Worm (Caenorhabditis elegans) whole organism, young adult: ENCODE results near the gene R144.13.
A peak's percentile ranks its signal among the peaks of the same experiment; 100 is the strongest.

Experiments
- B0019.2 ChIP-seq: fragments of 200-800 bp; sonication (Bioruptor generic); conservative IDR thresholded peaks from 2 replicates; pipeline ENCODE4 v1.3.6; 2022; ENCODE audit warnings: missing genetic modification reagents, missing genetic modification characterization, missing compliant biosample characterization
- B0336.3 ChIP-seq: fragments of 200-800 bp; sonication (Bioruptor generic); IDR thresholded peaks from 2 replicates; pipeline ENCODE4 v1.3.6; 2022; ENCODE audit warnings: missing genetic modification characterization, missing compliant biosample characterization
- F10E7.11 ChIP-seq: sonication (generic microtip); optimal IDR thresholded peaks from 2 replicates; lab custom pipeline; 2017; ENCODE audit warnings: mild to moderate bottlenecking, missing genetic modification characterization, moderate library complexity, missing compliant biosample characterization
- F22D6.2 ChIP-seq: sonication (generic microtip); optimal IDR thresholded peaks from 2 replicates; lab custom pipeline; 2016; ENCODE audit warnings: mild to moderate bottlenecking, missing genetic modification characterization, missing compliant biosample characterization
- F23B12.7 ChIP-seq: sonication (generic microtip); optimal IDR thresholded peaks from 2 replicates; lab custom pipeline; 2017; ENCODE audit warnings: missing genetic modification characterization, mild to moderate bottlenecking, missing compliant biosample characterization, antibody characterized with exemption, moderate library complexity; ENCODE audit not compliant: insufficient read depth
- F33H1.4 ChIP-seq: fragments of 200-800 bp; sonication (Bioruptor generic); IDR thresholded peaks from 2 replicates; pipeline ENCODE4 v1.3.6; 2022; ENCODE audit warnings: missing genetic modification reagents, missing genetic modification characterization, missing compliant biosample characterization
- F37B4.10 ChIP-seq: fragments of 200-800 bp; sonication (Bioruptor generic); IDR thresholded peaks from 2 replicates; pipeline ENCODE4 v1.3.6; 2022; ENCODE audit warnings: missing genetic modification characterization, missing compliant biosample characterization
- F49E8.2 ChIP-seq: sonication (generic microtip); optimal IDR thresholded peaks from 3 replicates; lab custom pipeline; 2017; ENCODE audit warnings: missing genetic modification characterization, mild to moderate bottlenecking, missing compliant biosample characterization, antibody characterized with exemption, moderate library complexity; ENCODE audit not compliant: insufficient read depth
- F55B11.4 ChIP-seq: sonication (generic microtip); optimal IDR thresholded peaks from 2 replicates; lab custom pipeline; 2016; ENCODE audit warnings: missing compliant biosample characterization, missing genetic modification characterization, borderline replicate concordance; ENCODE audit not compliant: insufficient read depth
- F57A8.1 ChIP-seq: fragments of 200-800 bp; sonication (Bioruptor generic); optimal IDR thresholded peaks from 2 replicates; lab custom pipeline; 2018; ENCODE audit warnings: mild to moderate bottlenecking, missing genetic modification characterization, moderate library complexity, missing compliant biosample characterization
- K11D2.4 ChIP-seq: fragments of 200-800 bp; sonication (Bioruptor generic); IDR thresholded peaks from 2 replicates; pipeline ENCODE4 v1.3.6; 2022; ENCODE audit warnings: missing genetic modification reagents, missing genetic modification characterization, missing compliant biosample characterization
- T07F8.4 ChIP-seq: sonication (generic microtip); optimal IDR thresholded peaks from 2 replicates; lab custom pipeline; 2016; ENCODE audit warnings: mild to moderate bottlenecking, missing genetic modification characterization, moderate library complexity, missing compliant biosample characterization
- Y67H2A.10 ChIP-seq: fragments of 200-800 bp; sonication (Bioruptor generic); conservative IDR thresholded peaks from 2 replicates; pipeline ENCODE4 v1.3.6; 2022; ENCODE audit warnings: missing genetic modification reagents, missing genetic modification characterization, missing compliant biosample characterization
- ZK185.1 ChIP-seq: sonication (generic microtip); optimal IDR thresholded peaks from 2 replicates; lab custom pipeline; 2016; ENCODE audit warnings: mild to moderate bottlenecking, missing genetic modification characterization, missing compliant biosample characterization; ENCODE audit not compliant: poor library complexity, severe bottlenecking
- atf-7 ChIP-seq: sonication (generic microtip); optimal IDR thresholded peaks from 2 replicates; lab custom pipeline; 2017; ENCODE audit warnings: mild to moderate bottlenecking, missing genetic modification characterization, missing compliant biosample characterization
- athp-1 ChIP-seq: sonication (generic microtip); optimal IDR thresholded peaks from 2 replicates; lab custom pipeline; 2017; ENCODE audit warnings: mild to moderate bottlenecking, missing genetic modification characterization, missing compliant biosample characterization
- bed-2 ChIP-seq: fragments of 200-800 bp; sonication (Bioruptor generic); IDR thresholded peaks from 2 replicates; pipeline ENCODE4 v1.3.6; 2022; ENCODE audit warnings: missing genetic modification reagents, missing genetic modification characterization, missing compliant biosample characterization
- cebp-2 ChIP-seq: fragments of 200-800 bp; sonication (Bioruptor generic); IDR thresholded peaks from 2 replicates; pipeline ENCODE4 v1.3.6; 2022; ENCODE audit warnings: missing genetic modification characterization, missing compliant biosample characterization
- ceh-100 ChIP-seq: fragments of 200-800 bp; sonication (Bioruptor generic); IDR thresholded peaks from 2 replicates; pipeline ENCODE4 v1.3.6; 2022; ENCODE audit warnings: missing genetic modification reagents, missing genetic modification characterization, missing compliant biosample characterization
- ceh-58 ChIP-seq: fragments of 200-800 bp; sonication (Bioruptor generic); IDR thresholded peaks from 2 replicates; pipeline ENCODE4 v1.3.6; 2022; ENCODE audit warnings: missing genetic modification characterization, missing compliant biosample characterization
- ceh-91 ChIP-seq: fragments of 200-800 bp; sonication (Bioruptor generic); IDR thresholded peaks from 2 replicates; pipeline ENCODE4 v1.3.6; 2022; ENCODE audit warnings: missing genetic modification reagents, missing genetic modification characterization, missing compliant biosample characterization
- egl-18 ChIP-seq: fragments of 200-800 bp; sonication (Bioruptor generic); IDR thresholded peaks from 2 replicates; pipeline ENCODE4 v1.3.6; 2022; ENCODE audit warnings: missing genetic modification reagents, missing genetic modification characterization, missing compliant biosample characterization
- egl-44 ChIP-seq: fragments of 200-800 bp; sonication (Bioruptor generic); IDR thresholded peaks from 2 replicates; pipeline ENCODE4 v1.3.6; 2022; ENCODE audit warnings: missing genetic modification reagents, missing genetic modification characterization, missing compliant biosample characterization
- fkh-3 ChIP-seq: sonication (generic microtip); optimal IDR thresholded peaks from 2 replicates; lab custom pipeline; 2016; ENCODE audit warnings: mild to moderate bottlenecking, missing genetic modification characterization, missing compliant biosample characterization
- hmg-1.2 ChIP-seq: fragments of 200-800 bp; sonication (Bioruptor generic); IDR thresholded peaks from 2 replicates; pipeline ENCODE4 v1.3.6; 2022; ENCODE audit warnings: missing genetic modification reagents, missing genetic modification characterization, missing compliant biosample characterization
- lin-26 ChIP-seq: fragments of 200-800 bp; sonication (Bioruptor generic); IDR thresholded peaks from 2 replicates; pipeline ENCODE4 v1.3.6; 2022; ENCODE audit warnings: missing genetic modification reagents, missing genetic modification characterization, missing compliant biosample characterization
- lin-35 ChIP-seq, 3 experiments: fragments of 150-350 bp in 2 of 3; sonication (generic microtip) in 1 of 3; optimal IDR thresholded peaks; 2 replicates each; lab custom pipeline; 2014 to 2018; ENCODE audit warnings: missing biosample characterization in 3 of 3, missing genetic modification characterization in 3 of 3, missing genetic modification reagents in 3 of 3
- lsl-1 ChIP-seq: fragments of 200-800 bp; sonication (Bioruptor generic); optimal IDR thresholded peaks from 2 replicates; lab custom pipeline; 2018; ENCODE audit warnings: mild to moderate bottlenecking, missing genetic modification characterization, moderate library complexity, missing compliant biosample characterization
- lsy-27 ChIP-seq: sonication (generic microtip); optimal IDR thresholded peaks from 2 replicates; lab custom pipeline; 2017; ENCODE audit warnings: missing genetic modification characterization, mild to moderate bottlenecking, missing compliant biosample characterization, antibody characterized with exemption, missing genotype, borderline replicate concordance; ENCODE audit not compliant: insufficient read depth
- madf-10 ChIP-seq: sonication (generic microtip); optimal IDR thresholded peaks from 2 replicates; lab custom pipeline; 2016; ENCODE audit warnings: mild to moderate bottlenecking, missing genetic modification characterization, missing compliant biosample characterization
- madf-3 ChIP-seq: fragments of 200-800 bp; sonication (Bioruptor generic); IDR thresholded peaks from 2 replicates; pipeline ENCODE4 v1.3.6; 2022; ENCODE audit warnings: missing genetic modification reagents, missing genetic modification characterization, missing compliant biosample characterization
- madf-6 ChIP-seq: fragments of 200-800 bp; sonication (Bioruptor generic); IDR thresholded peaks from 2 replicates; pipeline ENCODE4 v1.3.6; 2022; ENCODE audit warnings: missing genetic modification reagents, missing genetic modification characterization, missing compliant biosample characterization
- mel-28 ChIP-seq: sonication (generic microtip); optimal IDR thresholded peaks from 2 replicates; lab custom pipeline; 2016; ENCODE audit warnings: borderline replicate concordance, mild to moderate bottlenecking, missing genetic modification characterization, missing compliant biosample characterization
- nfya-1 ChIP-seq: sonication (generic microtip); optimal IDR thresholded peaks from 2 replicates; lab custom pipeline; 2017; ENCODE audit warnings: antibody characterized with exemption, missing compliant biosample characterization, missing genetic modification characterization, borderline replicate concordance; ENCODE audit not compliant: insufficient read depth
- nfya-2 ChIP-seq: fragments of 200-800 bp; sonication (Bioruptor generic); IDR thresholded peaks from 2 replicates; pipeline ENCODE4 v1.3.6; 2022; ENCODE audit warnings: missing genetic modification reagents, missing genetic modification characterization, missing compliant biosample characterization
- nfyb-1 ChIP-seq: fragments of 200-800 bp; sonication (Bioruptor generic); IDR thresholded peaks from 2 replicates; pipeline ENCODE4 v1.3.6; 2022; ENCODE audit warnings: missing genetic modification reagents, missing genetic modification characterization, missing compliant biosample characterization
- pbrm-1 ChIP-seq: fragments of 200-800 bp; sonication (Bioruptor generic); IDR thresholded peaks from 2 replicates; pipeline ENCODE4 v1.3.6; 2022; ENCODE audit warnings: missing genetic modification reagents, missing genetic modification characterization, missing compliant biosample characterization
- snpc-1.1 ChIP-seq: sonication (generic microtip); optimal IDR thresholded peaks from 2 replicates; lab custom pipeline; 2017; ENCODE audit warnings: missing genetic modification characterization, mild to moderate bottlenecking, missing compliant biosample characterization, antibody characterized with exemption, moderate library complexity, missing genotype, missing genetic modification reagents; ENCODE audit not compliant: insufficient read depth
- snpc-3.4 ChIP-seq: sonication (generic microtip); optimal IDR thresholded peaks from 2 replicates; lab custom pipeline; 2017; ENCODE audit warnings: missing genetic modification characterization, mild to moderate bottlenecking, missing compliant biosample characterization, antibody characterized with exemption, moderate library complexity, missing genotype, missing genetic modification reagents
- somi-1 ChIP-seq: fragments of 200-800 bp; sonication (Bioruptor generic); optimal IDR thresholded peaks from 2 replicates; lab custom pipeline; 2018; ENCODE audit warnings: mild to moderate bottlenecking, missing genetic modification characterization, missing compliant biosample characterization
- tbp1 ChIP-seq: fragments of 200-800 bp; sonication (Bioruptor generic); optimal IDR thresholded peaks from 2 replicates; lab custom pipeline; 2018; ENCODE audit warnings: mild to moderate bottlenecking, missing genetic modification characterization, missing compliant biosample characterization
- tlf-1 ChIP-seq: fragments of 200-800 bp; sonication (Bioruptor generic); optimal IDR thresholded peaks from 2 replicates; lab custom pipeline; 2018; ENCODE audit warnings: mild to moderate bottlenecking, missing genetic modification characterization, missing compliant biosample characterization
- unc-130 ChIP-seq: sonication (generic microtip); optimal IDR thresholded peaks from 2 replicates; lab custom pipeline; 2016; ENCODE audit warnings: missing genetic modification reagents, missing genetic modification characterization, missing compliant biosample characterization
- zfh-2 ChIP-seq: fragments of 200-800 bp; sonication (Bioruptor generic); conservative IDR thresholded peaks from 2 replicates; pipeline ENCODE4 v1.3.6; 2022; ENCODE audit warnings: missing genetic modification reagents, missing genetic modification characterization, missing compliant biosample characterization
- ztf-26 ChIP-seq: sonication (generic microtip); optimal IDR thresholded peaks from 2 replicates; lab custom pipeline; 2017; ENCODE audit warnings: missing genetic modification characterization, missing compliant biosample characterization
- ztf-3 ChIP-seq: fragments of 200-800 bp; sonication (Bioruptor generic); optimal IDR thresholded peaks from 2 replicates; lab custom pipeline; 2018; ENCODE audit warnings: mild to moderate bottlenecking, missing genetic modification characterization, missing compliant biosample characterization
- ztf-6 ChIP-seq: fragments of 200-800 bp; sonication (Bioruptor generic); IDR thresholded peaks from 2 replicates; pipeline ENCODE4 v1.3.6; 2022; ENCODE audit warnings: missing genetic modification reagents, missing genetic modification characterization, missing compliant biosample characterization

R144.13 gene

ce11 chrIII:4984444-4985086 lies 38.5 kb upstream of the R144.13 start, which contains the start of gene C27F2.7 (continued):
- no peak for TF ChIP-seq fkh-3 (tag; lab: Kevin White, UChicago)
- no peak for TF ChIP-seq K11D2.4 (GFP tag; lab: Robert Waterston, UW)
- no peak for TF ChIP-seq F23B12.7 (tag; lab: Kevin White, UChicago)
- TF ChIP-seq bed-2 (GFP tag; lab: Robert Waterston, UW): no peak
- TF ChIP-seq mel-28: no peak
- no peak for TF ChIP-seq nfya-1
- TF ChIP-seq snpc-1.1: no peak
- TF ChIP-seq F22D6.2: no peak
- no peak for TF ChIP-seq ztf-26
- TF ChIP-seq ceh-91 (GFP tag; lab: Robert Waterston, UW): peak; percentile 91
- TF ChIP-seq unc-130 (GFP tag; lab: Kevin White, UChicago): peak; percentile 45
- no peak for TF ChIP-seq ZK185.1 (tag; lab: Kevin White, UChicago)
- TF ChIP-seq F49E8.2 (tag; lab: Kevin White, UChicago): peak; percentile 72
- no peak for TF ChIP-seq egl-18
- TF ChIP-seq pbrm-1: peak; percentile 58; the same call in 1 of the 2 replicates
- TF ChIP-seq nfyb-1: peak; percentile 95
- no peak for TF ChIP-seq somi-1 (GFP tag; lab: Kevin White, UChicago)
- no peak for TF ChIP-seq ceh-58 (GFP tag; lab: Robert Waterston, UW)
- TF ChIP-seq ztf-3 (GFP tag; lab: Kevin White, UChicago): no peak
- TF ChIP-seq tbp1: peak; percentile 41
- TF ChIP-seq ztf-6 (GFP tag; lab: Robert Waterston, UW): no peak
- peak; percentile 94 for TF ChIP-seq lsl-1 (GFP tag; lab: Kevin White, UChicago)
- TF ChIP-seq zfh-2: no peak
- no peak for TF ChIP-seq F10E7.11 (tag; lab: Kevin White, UChicago)
- TF ChIP-seq atf-7 (tag; lab: Kevin White, UChicago): no peak
- TF ChIP-seq nfya-2: peak; percentile 92
- no peak for TF ChIP-seq ceh-100 (GFP tag; lab: Robert Waterston, UW)
- TF ChIP-seq athp-1: peak; percentile 67
- peak; percentile 60 for TF ChIP-seq tlf-1 (GFP tag; lab: Kevin White, UChicago)
- TF ChIP-seq snpc-3.4 (tag; lab: Kevin White, UChicago): no peak
- peak; percentile 70; the same call in 1 of the 2 replicates for TF ChIP-seq madf-3
- peak; percentile 48 for TF ChIP-seq hmg-1.2 (GFP tag; lab: Robert Waterston, UW)
- TF ChIP-seq T07F8.4: no peak
- TF ChIP-seq F37B4.10 (GFP tag; lab: Robert Waterston, UW): no peak
- no peak for TF ChIP-seq F55B11.4 (tag; lab: Kevin White, UChicago)
- TF ChIP-seq F33H1.4 (GFP tag; lab: Robert Waterston, UW): peak; percentile 76
- TF ChIP-seq egl-44 (GFP tag; lab: Robert Waterston, UW): no peak
- TF ChIP-seq B0336.3 (GFP tag; lab: Robert Waterston, UW): peak; percentile 79
- peak; percentile 68; the same call in 1 of the 2 replicates for TF ChIP-seq B0019.2 (GFP tag; lab: Robert Waterston, UW)
- TF ChIP-seq lin-35 (GFP tag; optimal IDR thresholded peaks at IDR 0.05; lab: Kevin White, UChicago): no peak
- TF ChIP-seq madf-6 (GFP tag; lab: Robert Waterston, UW): peak; percentile 94
- TF ChIP-seq cebp-2 (GFP tag; lab: Robert Waterston, UW): no peak
- no peak for TF ChIP-seq F57A8.1 (GFP tag; lab: Kevin White, UChicago)
- no peak for TF ChIP-seq Y67H2A.10 (GFP tag; lab: Robert Waterston, UW)
- TF ChIP-seq lin-26 (GFP tag; lab: Robert Waterston, UW): no peak
- no peak for TF ChIP-seq madf-10 (tag; lab: Kevin White, UChicago)
- TF ChIP-seq lsy-27: no peak
